Fruit fly (Drosophila melanogaster) S2 (cell line): ENCODE measurements around the gene Mp.

Source experiments
- CG8478 ChIP-seq: fragments of >200 bp; optimal IDR thresholded peaks from 2 replicates; lab custom pipeline; 2018
- CTCF ChIP-seq, 2 experiments: fragments of >200 bp; optimal IDR thresholded peaks; 2 replicates each; lab custom pipeline; 2018

dm6 chr3L:6995364-6995749 lies 3.3 kb upstream of the Mp start:
- no peak for TF ChIP-seq CG8478 (lab: Kevin White, UChicago)
- TF ChIP-seq CTCF (optimal IDR thresholded peaks at IDR 0.05; lab: Kevin White, UChicago): peak; percentile 81 to 86
